Fruit fly (Drosophila melanogaster): Measurements from ENCODE around the gene Ir62a.

The Ir62a gene

DNA sequence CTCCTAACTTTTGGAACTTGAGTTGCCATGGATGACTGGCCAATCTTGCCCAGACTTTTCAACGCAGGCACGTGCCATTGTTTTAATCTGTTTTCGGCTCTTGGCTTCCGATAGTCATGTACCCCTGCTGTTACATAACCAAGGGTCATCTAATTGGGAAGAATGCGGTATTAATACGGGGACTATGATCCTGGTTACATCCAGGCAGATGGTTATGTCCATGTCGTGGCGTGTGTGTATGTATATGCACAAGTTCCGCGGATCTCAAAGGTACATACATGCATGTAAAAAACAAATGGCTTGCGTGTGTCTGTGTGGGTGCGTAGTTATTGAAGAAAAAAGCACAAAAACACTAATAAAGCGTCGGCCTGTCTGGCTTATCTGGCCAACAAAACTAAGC, 35.3 kb downstream of the Ir62a start:
- TF ChIP-seq chm (GFP tag; IDR thresholded peaks at IDR 0.05) (no peak), Med (GFP tag) (peak; percentile 80), seq (GFP tag; IDR thresholded peaks at IDR 0.05) (no peak), Ssrp (tag; optimal IDR thresholded peaks at IDR 0.05) (no peak), usp (GFP tag; optimal IDR thresholded peaks at IDR 0.05) (no peak), Bgb (GFP tag; IDR thresholded peaks at IDR 0.05; ENCODE audit: partially characterized antibody) (0 out of 2 replicates have a peak, but pooled peaks have one; percentile 11), exex (tag; optimal IDR thresholded peaks at IDR 0.05) (peak; percentile 22), Pdp1 (GFP tag; optimal IDR thresholded peaks at IDR 0.05) (peak in 1 of 2 experiments; percentile 94), Doc3 (GFP tag; IDR thresholded peaks at IDR 0.05; ENCODE audit: partially characterized antibody) (0 out of 3 replicates have a peak, but pooled peaks have one; percentile 13), cwo (GFP tag; optimal IDR thresholded peaks at IDR 0.05) (peak; percentile 42), chinmo (GFP tag; IDR thresholded peaks at IDR 0.05; ENCODE audit: partially characterized antibody) (0 out of 4 replicates have a peak, but pooled peaks have one; percentile 50), Dfd (GFP tag; optimal IDR thresholded peaks at IDR 0.05) (no peak), cg (GFP tag; optimal IDR thresholded peaks at IDR 0.05) (peak; percentile 75), CG13775 (GFP tag; optimal IDR thresholded peaks at IDR 0.05) (peak; percentile 11)

DNA sequence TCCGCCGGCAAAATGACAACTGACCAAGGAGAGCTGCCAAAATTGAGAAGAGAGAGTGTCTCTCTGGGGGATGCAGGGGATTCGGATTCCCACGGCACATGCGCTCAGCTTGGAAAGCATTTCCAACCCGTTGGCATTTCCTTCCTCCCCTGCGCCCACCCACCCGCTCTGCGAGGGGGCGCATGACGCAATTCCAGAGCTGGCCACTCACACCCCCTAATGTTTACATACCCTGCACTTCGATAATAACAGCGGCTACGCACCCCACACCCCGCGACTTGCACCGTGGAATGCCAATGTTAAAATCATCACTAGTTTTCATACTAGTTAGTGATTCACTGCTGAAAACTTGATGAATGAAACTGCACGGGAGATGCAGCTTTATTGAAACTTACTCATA, 41.5 kb downstream of the Ir62a start, which contains the start of gene stet:
stet (minus strand) TSS at position 25 of the 400 bp plus-strand sequence.
- TF ChIP-seq lilli (GFP tag; optimal IDR thresholded peaks at IDR 0.05): no peak
- TF ChIP-seq CG10979 (tag; optimal IDR thresholded peaks at IDR 0.05): no peak
- no peak for TF ChIP-seq run (tag; optimal IDR thresholded peaks at IDR 0.05)
- no peak for TF ChIP-seq stc (GFP tag; IDR thresholded peaks at IDR 0.05)
- TF ChIP-seq ara (GFP tag; IDR thresholded peaks at IDR 0.05): no peak
- TF ChIP-seq ttk (GFP tag; IDR thresholded peaks at IDR 0.05): 0 out of 2 replicates have a peak, but pooled peaks have one; percentile 33
- TF ChIP-seq onecut (GFP tag; IDR thresholded peaks at IDR 0.05): peak; percentile 27; the same call in 1 of the 2 replicates
- no peak for TF ChIP-seq Sry-β (GFP tag; optimal IDR thresholded peaks at IDR 0.05)
- TF ChIP-seq E2f2 (GFP tag; IDR thresholded peaks at IDR 0.05): 0 out of 2 replicates have a peak, but pooled peaks have one; percentile 6
- TF ChIP-seq sim (GFP tag; IDR thresholded peaks at IDR 0.05): no peak
- no peak for TF ChIP-seq CG8359 (GFP tag; optimal IDR thresholded peaks at IDR 0.05; ENCODE audit: borderline replicate concordance)
- TF ChIP-seq CG9215 (GFP tag; IDR thresholded peaks at IDR 0.05): no peak
- TF ChIP-seq CG6254 (GFP tag; optimal IDR thresholded peaks at IDR 0.05): no peak
- no peak for TF ChIP-seq Hmr (GFP tag; optimal IDR thresholded peaks at IDR 0.05)
- TF ChIP-seq bowl (GFP tag; IDR thresholded peaks at IDR 0.05): no peak
- TF ChIP-seq aop (GFP tag; IDR thresholded peaks at IDR 0.05): no peak
- TF ChIP-seq sd (tag; optimal IDR thresholded peaks at IDR 0.05): peak; percentile 68
- peak; percentile 13 for TF ChIP-seq CG13894 (tag; optimal IDR thresholded peaks at IDR 0.05)
- TF ChIP-seq bigmax (GFP tag; optimal IDR thresholded peaks at IDR 0.05): no peak
- TF ChIP-seq CG6654 (GFP tag; optimal IDR thresholded peaks at IDR 0.05): no peak
- no peak for TF ChIP-seq Ets65A (GFP tag)
- no peak for TF ChIP-seq Hr39 (optimal IDR thresholded peaks at IDR 0.05)
- no peak for TF ChIP-seq CG13123 (GFP tag; optimal IDR thresholded peaks at IDR 0.05)
- peak; percentile 8 for TF ChIP-seq CG34376 (GFP tag; optimal IDR thresholded peaks at IDR 0.05)
- TF ChIP-seq CG31441 (GFP tag; IDR thresholded peaks at IDR 0.05): no peak
- TF ChIP-seq CG32532 (GFP tag; IDR thresholded peaks at IDR 0.05): 0 out of 2 replicates have a peak, but pooled peaks have one; percentile 22
- TF ChIP-seq Optix (GFP tag; IDR thresholded peaks at IDR 0.05): 0 out of 3 replicates have a peak, but pooled peaks have one; percentile 35
- no peak for TF ChIP-seq Hmx (GFP tag; optimal IDR thresholded peaks at IDR 0.05)
- no peak for TF ChIP-seq Dp (GFP tag; optimal IDR thresholded peaks at IDR 0.05)
- peak; percentile 19 for TF ChIP-seq pzg (GFP tag; optimal IDR thresholded peaks at IDR 0.05)
- no peak for TF ChIP-seq CG30403 (GFP tag; optimal IDR thresholded peaks at IDR 0.05)
- no peak for TF ChIP-seq jing (GFP tag; optimal IDR thresholded peaks at IDR 0.05)
- no peak for TF ChIP-seq slbo (GFP tag; IDR thresholded peaks at IDR 0.05)
- TF ChIP-seq CG17568 (GFP tag; optimal IDR thresholded peaks at IDR 0.05): no peak
- TF ChIP-seq toy (GFP tag; IDR thresholded peaks at IDR 0.05): no peak
- peak; percentile 1 for TF ChIP-seq cwo (GFP tag; optimal IDR thresholded peaks at IDR 0.05)
- peak; percentile 44 for TF ChIP-seq D19B (GFP tag; optimal IDR thresholded peaks at IDR 0.05)
